Worm (Caenorhabditis elegans) whole organism, L2 larva: Measurements from ENCODE around the gene bec-1.

Source experiments
- ama-1 ChIP-seq: fragments of 150-350 bp; optimal IDR thresholded peaks from 2 replicates; lab custom pipeline; 2018; ENCODE audit warnings: inconsistent platforms
- elt-1 ChIP-seq: fragments of 150-350 bp; optimal IDR thresholded peaks from 2 replicates; lab custom pipeline; 2014; ENCODE audit warnings: missing biosample characterization, missing genetic modification characterization
- lin-39 ChIP-seq: fragments of 150-350 bp; optimal IDR thresholded peaks from 2 replicates; lab custom pipeline; 2014; ENCODE audit warnings: missing biosample characterization, missing genetic modification reagents, missing genetic modification characterization
- lsy-2 ChIP-seq, 2 experiments: fragments of 150-350 bp in 1 of 2; sonication (generic microtip) in 1 of 2; optimal IDR thresholded peaks; 2 replicates each; lab custom pipeline; 2014 to 2017; ENCODE audit warnings: missing biosample characterization in 2 of 2, missing genetic modification characterization in 2 of 2
- nhr-25 ChIP-seq: fragments of 150-350 bp; sonication (generic microtip); optimal IDR thresholded peaks from 3 replicates; lab custom pipeline; 2014; ENCODE audit warnings: missing biosample characterization, missing genetic modification characterization

- TF ChIP-seq lsy-2 (tag; optimal IDR thresholded peaks at IDR 0.05; lab: Kevin White, UChicago) (no peak), elt-1 (no peak), nhr-25 (peak; percentile 47), ama-1 (lab: Kevin White, UChicago) (no peak), lin-39 (tag; lab: Kevin White, UChicago) (no peak)
Measured at ce11 chrIV:5700372-5700771, 36.1 kb upstream of the bec-1 start.
